Fruit fly (Drosophila melanogaster): ENCODE measurements around the gene jp.

DNA sequence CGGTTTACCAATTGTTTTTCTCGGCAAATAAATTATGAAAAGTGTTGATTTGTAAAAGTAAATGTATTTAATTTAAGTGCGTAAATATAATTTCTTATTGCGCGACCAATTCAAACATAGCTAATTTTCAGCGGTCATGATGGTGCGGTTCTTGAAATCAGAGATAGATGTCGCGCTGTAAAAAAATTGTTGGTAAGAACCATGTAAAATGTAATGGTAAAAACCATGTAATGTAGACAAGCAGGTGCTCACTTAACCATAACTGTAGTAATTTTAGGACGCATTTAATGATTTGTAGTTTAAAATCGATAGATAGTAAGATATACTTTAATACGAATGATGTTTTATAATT, 46.1 kb upstream of the jp start:
- no peak for TF ChIP-seq HLH106 (tag; optimal IDR thresholded peaks at IDR 0.05)
- no peak for TF ChIP-seq usp (GFP tag; optimal IDR thresholded peaks at IDR 0.05)
- no peak for TF ChIP-seq Dfd (GFP tag; optimal IDR thresholded peaks at IDR 0.05)
- no peak for TF ChIP-seq N (GFP tag; optimal IDR thresholded peaks at IDR 0.05)
- TF ChIP-seq lola (GFP tag; optimal IDR thresholded peaks at IDR 0.05): no peak
- no peak for TF ChIP-seq psq (GFP tag; optimal IDR thresholded peaks at IDR 0.05)
- TF ChIP-seq br (GFP tag; optimal IDR thresholded peaks at IDR 0.05): no peak

Measured in whole organism, wandering third instar larva.